Fruit fly (Drosophila melanogaster) whole organism, embryonic: Measurements from ENCODE around the gene CG3448.

ENCODE experiments used
- Abd-B ChIP-seq: fragments of 200-800 bp; sonication (Bioruptor generic); optimal IDR thresholded peaks from 2 replicates; lab custom pipeline; 2018; ENCODE audit warnings: missing biosample characterization, mild to moderate bottlenecking, missing genetic modification characterization, moderate library complexity
- Ada2b ChIP-seq: fragments of 200-800 bp; sonication (Bioruptor generic); IDR thresholded peaks from 2 replicates; pipeline ENCODE4 v1.3.6; 2022; ENCODE audit warnings: missing biosample characterization, missing genetic modification characterization
- Bteb2 ChIP-seq: fragments of 200-800 bp; sonication (Bioruptor generic); optimal IDR thresholded peaks from 2 replicates; lab custom pipeline; 2016; ENCODE audit warnings: missing biosample characterization, missing genetic modification characterization
- CG10654 ChIP-seq: fragments of 200-800 bp; sonication (Bioruptor generic); optimal IDR thresholded peaks from 2 replicates; lab custom pipeline; 2016; ENCODE audit warnings: missing biosample characterization, missing genetic modification characterization
- CG11723 ChIP-seq: fragments of 200-800 bp; sonication (Bioruptor generic); optimal IDR thresholded peaks from 2 replicates; lab custom pipeline; 2017; ENCODE audit warnings: missing biosample characterization, mild to moderate bottlenecking, missing genetic modification characterization
- CG12659 ChIP-seq: fragments of 200-800 bp; sonication (Bioruptor generic); optimal IDR thresholded peaks from 3 replicates; lab custom pipeline; 2017; ENCODE audit warnings: mild to moderate bottlenecking, missing biosample characterization, missing genetic modification reagents, missing genetic modification characterization
- CG14667 ChIP-seq: fragments of 200-800 bp; sonication (Bioruptor generic); IDR thresholded peaks from 2 replicates; pipeline ENCODE4 v1.3.6; 2022; ENCODE audit warnings: missing biosample characterization, missing genetic modification characterization
- CG14860 ChIP-seq: fragments of 200-800 bp; sonication (Bioruptor generic); IDR thresholded peaks from 3 replicates; pipeline ENCODE4 v1.3.6; 2022; ENCODE audit warnings: missing biosample characterization, missing genetic modification characterization; ENCODE audit not compliant: partially characterized antibody
- CG15601 ChIP-seq: fragments of 200-800 bp; sonication (Bioruptor generic); optimal IDR thresholded peaks from 3 replicates; lab custom pipeline; 2019; ENCODE audit warnings: missing biosample characterization, mild to moderate bottlenecking, missing genetic modification characterization, moderate library complexity
- CG16815 ChIP-seq: fragments of 200-800 bp; sonication (Bioruptor generic); optimal IDR thresholded peaks from 3 replicates; lab custom pipeline; 2017; ENCODE audit warnings: missing biosample characterization, mild to moderate bottlenecking, missing genetic modification characterization
- CG18476 ChIP-seq: fragments of 200-800 bp; sonication (Bioruptor generic); optimal IDR thresholded peaks from 2 replicates; lab custom pipeline; 2016; ENCODE audit warnings: missing biosample characterization, mild to moderate bottlenecking, missing genetic modification characterization
- CG18764 ChIP-seq: fragments of 200-800 bp; sonication (Bioruptor generic); optimal IDR thresholded peaks from 3 replicates; lab custom pipeline; 2016; ENCODE audit warnings: missing biosample characterization, missing genetic modification characterization
- CG2678 ChIP-seq: fragments of 200-800 bp; sonication (Bioruptor generic); optimal IDR thresholded peaks from 3 replicates; lab custom pipeline; 2019; ENCODE audit warnings: missing biosample characterization, mild to moderate bottlenecking, missing genetic modification characterization, moderate library complexity
- CG3163 ChIP-seq: fragments of 200-800 bp; sonication (Bioruptor generic); optimal IDR thresholded peaks from 3 replicates; lab custom pipeline; 2016; ENCODE audit warnings: missing biosample characterization, missing genetic modification characterization
- CG3407 ChIP-seq: fragments of 200-800 bp; sonication (Bioruptor generic); optimal IDR thresholded peaks from 2 replicates; lab custom pipeline; 2018; ENCODE audit warnings: missing biosample characterization, mild to moderate bottlenecking, missing genetic modification characterization
- CG3726 ChIP-seq: fragments of 200-800 bp; sonication (Bioruptor generic); IDR thresholded peaks from 3 replicates; pipeline ENCODE4, ENCODE4 v1.3.6; 2022; ENCODE audit warnings: missing biosample characterization, missing genetic modification characterization
- CG9797 ChIP-seq: fragments of 200-800 bp; sonication (Bioruptor generic); optimal IDR thresholded peaks from 3 replicates; lab custom pipeline; 2018; ENCODE audit warnings: missing biosample characterization, mild to moderate bottlenecking, missing genetic modification characterization
- Doc2 ChIP-seq: fragments of 200-800 bp; sonication (Bioruptor generic); IDR thresholded peaks from 2 replicates; pipeline ENCODE4 v1.3.6; 2022; ENCODE audit warnings: missing biosample characterization, missing genetic modification characterization
- E2f2 ChIP-seq: fragments of 200-800 bp; sonication (Bioruptor generic); IDR thresholded peaks from 2 replicates; pipeline ENCODE4 v1.3.6; 2022; ENCODE audit warnings: missing biosample characterization, missing genetic modification characterization
- HHEX ChIP-seq: fragments of 200-800 bp; sonication (Bioruptor generic); optimal IDR thresholded peaks from 3 replicates; lab custom pipeline; 2017; ENCODE audit warnings: missing biosample characterization, mild to moderate bottlenecking, missing genetic modification characterization, missing genetic modification reagents
- HLH4C ChIP-seq: fragments of 200-800 bp; sonication (Bioruptor generic); IDR thresholded peaks from 3 replicates; pipeline ENCODE4 v1.3.6; 2022; ENCODE audit warnings: missing biosample characterization, missing genetic modification characterization; ENCODE audit not compliant: partially characterized antibody
- Hmx ChIP-seq: fragments of 200-800 bp; sonication (Bioruptor generic); optimal IDR thresholded peaks from 2 replicates; lab custom pipeline; 2016; ENCODE audit warnings: missing biosample characterization, missing genetic modification characterization
- Jarid2 ChIP-seq: fragments of 200-800 bp; sonication (Bioruptor generic); optimal IDR thresholded peaks from 3 replicates; lab custom pipeline; 2017; ENCODE audit warnings: mild to moderate bottlenecking, missing biosample characterization, missing genetic modification reagents, missing genetic modification characterization
- Lpt ChIP-seq: fragments of >200 bp; optimal IDR thresholded peaks from 2 replicates; lab custom pipeline; 2018; ENCODE audit warnings: missing biosample characterization, missing genetic modification characterization
- Med ChIP-seq: fragments of 200-800 bp; sonication (Bioruptor generic); peaks from one replicate; lab custom pipeline; 2016; ENCODE audit warnings: missing biosample characterization, missing genetic modification characterization, mild to moderate bottlenecking, inconsistent platforms, moderate library complexity
- Pdp1 ChIP-seq, 2 experiments: fragments of 200-800 bp; sonication (Bioruptor generic); optimal IDR thresholded peaks; 3 replicates each; lab custom pipeline; 2016; ENCODE audit warnings: missing biosample characterization in 2 of 2, missing genetic modification characterization in 2 of 2, mild to moderate bottlenecking in 1 of 2, moderate library complexity in 1 of 2
- Sry-δ ChIP-seq: fragments of 200-800 bp; sonication (Bioruptor generic); optimal IDR thresholded peaks from 2 replicates; lab custom pipeline; 2016; ENCODE audit warnings: missing biosample characterization, missing genetic modification characterization
- ac ChIP-seq: fragments of 200-800 bp; sonication (Bioruptor generic); optimal IDR thresholded peaks from 3 replicates; lab custom pipeline; 2017; ENCODE audit warnings: missing biosample characterization, mild to moderate bottlenecking, missing genetic modification characterization
- bigmax ChIP-seq: fragments of 200-800 bp; sonication (Bioruptor generic); optimal IDR thresholded peaks from 2 replicates; lab custom pipeline; 2018; ENCODE audit warnings: missing biosample characterization, mild to moderate bottlenecking, missing genetic modification characterization
- cwo ChIP-seq: fragments of 200-800 bp; sonication (Bioruptor generic); optimal IDR thresholded peaks from 3 replicates; lab custom pipeline; 2017; ENCODE audit warnings: missing biosample characterization, missing genetic modification characterization, mild to moderate bottlenecking, moderate library complexity, missing genetic modification reagents
- dpn ChIP-seq, 2 experiments: fragments of 200-800 bp; sonication (Bioruptor generic); optimal IDR thresholded peaks; 3 replicates each; lab custom pipeline; 2016; ENCODE audit warnings: missing biosample characterization in 2 of 2, missing genetic modification characterization in 2 of 2
- eyg ChIP-seq: fragments of 200-800 bp; sonication (Bioruptor generic); optimal IDR thresholded peaks from 3 replicates; lab custom pipeline; 2016; ENCODE audit warnings: missing biosample characterization, missing genetic modification characterization
- fd102C ChIP-seq: fragments of 200-800 bp; sonication (Bioruptor generic); optimal IDR thresholded peaks from 2 replicates; lab custom pipeline; 2018; ENCODE audit warnings: missing biosample characterization, mild to moderate bottlenecking, missing genetic modification characterization, moderate library complexity
- fd64A ChIP-seq: fragments of 200-800 bp; sonication (Bioruptor generic); optimal IDR thresholded peaks from 3 replicates; lab custom pipeline; 2018; ENCODE audit warnings: missing biosample characterization, mild to moderate bottlenecking, missing genetic modification characterization
- lbe ChIP-seq: fragments of 200-800 bp; sonication (Bioruptor generic); optimal IDR thresholded peaks from 2 replicates; lab custom pipeline; 2016; ENCODE audit warnings: missing biosample characterization, mild to moderate bottlenecking, missing genetic modification characterization
- nerfin-1 ChIP-seq: fragments of 200-800 bp; sonication (Bioruptor generic); optimal IDR thresholded peaks from 3 replicates; lab custom pipeline; 2019; ENCODE audit warnings: missing biosample characterization, mild to moderate bottlenecking, missing genetic modification characterization, moderate library complexity
- nmo ChIP-seq: fragments of 200-800 bp; sonication (Bioruptor generic); optimal IDR thresholded peaks from 2 replicates; lab custom pipeline; 2018; ENCODE audit warnings: missing biosample characterization, mild to moderate bottlenecking, missing genetic modification characterization, moderate library complexity
- nom ChIP-seq: fragments of 200-800 bp; sonication (Bioruptor generic); optimal IDR thresholded peaks from 2 replicates; lab custom pipeline; 2017; ENCODE audit warnings: missing biosample characterization, missing genetic modification characterization, mild to moderate bottlenecking, moderate library complexity, missing genetic modification reagents
- peb ChIP-seq: fragments of 200-800 bp; sonication (Bioruptor generic); IDR thresholded peaks from 2 replicates; pipeline ENCODE4 v1.3.6; 2022; ENCODE audit warnings: missing biosample characterization, missing genetic modification characterization
- unc-4 ChIP-seq: fragments of 200-800 bp; sonication (Bioruptor generic); IDR thresholded peaks from 2 replicates; pipeline ENCODE4 v1.3.6; 2022; ENCODE audit warnings: missing biosample characterization, missing genetic modification characterization; ENCODE audit not compliant: partially characterized antibody
- unpg ChIP-seq: fragments of 200-800 bp; sonication (Bioruptor generic); optimal IDR thresholded peaks from 3 replicates; lab custom pipeline; 2018; ENCODE audit warnings: missing biosample characterization, mild to moderate bottlenecking, missing genetic modification characterization, moderate library complexity

CG3448 gene

dm6 chr3L:9424528-9424911 is 26.9 kb downstream of the CG3448 start (continued):
- TF ChIP-seq Ada2b (GFP tag; lab: Robert Waterston, UW) (peak; percentile 20; the same call in 1 of the 2 replicates), Jarid2 (GFP tag; lab: Kevin White, UChicago) (no peak), ac (GFP tag; lab: Kevin White, UChicago) (no peak), Abd-B (GFP tag; lab: Kevin White, UChicago) (no peak), CG3407 (GFP tag; lab: Kevin White, UChicago) (no peak), Doc2 (GFP tag; lab: Robert Waterston, UW) (no peak), Hmx (GFP tag; lab: Kevin White, UChicago) (peak; percentile 1), cwo (GFP tag; lab: Kevin White, UChicago) (peak; percentile 15), CG10654 (GFP tag; lab: Kevin White, UChicago) (no peak), nom (GFP tag; lab: Kevin White, UChicago) (peak; percentile 6), CG15601 (tag; lab: Kevin White, UChicago) (peak; percentile 39), unpg (GFP tag; lab: Kevin White, UChicago) (peak; percentile 65), HLH4C (no peak), peb (GFP tag; lab: Robert Waterston, UW) (no peak), E2f2 (GFP tag; lab: Robert Waterston, UW) (peak; percentile 23; the same call in 1 of the 2 replicates), Sry-δ (GFP tag; lab: Kevin White, UChicago) (no peak), CG12659 (peak; percentile 6), CG9797 (GFP tag; lab: Kevin White, UChicago) (no peak), fd102C (GFP tag; lab: Kevin White, UChicago) (no peak), Bteb2 (GFP tag; lab: Kevin White, UChicago) (no peak), CG14860 (GFP tag; lab: Robert Waterston, UW) (no peak), Pdp1 (GFP tag; optimal IDR thresholded peaks at IDR 0.05; lab: Kevin White, UChicago) (no peak), CG2678 (tag; lab: Kevin White, UChicago) (peak; percentile 53), CG3163 (no peak), fd64A (GFP tag; lab: Kevin White, UChicago) (no peak), Lpt (GFP tag; lab: Kevin White, UChicago) (no peak), HHEX (GFP tag; lab: Kevin White, UChicago) (peak; percentile 57), CG16815 (GFP tag; lab: Kevin White, UChicago) (no peak), nmo (GFP tag; lab: Kevin White, UChicago) (peak; percentile 1), CG3726 (GFP tag; lab: Robert Waterston, UW) (no peak), eyg (GFP tag; lab: Kevin White, UChicago) (no peak), nerfin-1 (peak; percentile 27), Med (GFP tag; lab: Kevin White, UChicago) (peak; percentile 62), dpn (GFP tag; optimal IDR thresholded peaks at IDR 0.05; lab: Kevin White, UChicago) (no peak), CG18476 (GFP tag; lab: Kevin White, UChicago) (peak; percentile 41), bigmax (GFP tag; lab: Kevin White, UChicago) (no peak), CG14667 (no peak), CG11723 (GFP tag; lab: Kevin White, UChicago) (peak; percentile 2), unc-4 (GFP tag; lab: Robert Waterston, UW) (no peak), lbe (GFP tag; lab: Kevin White, UChicago) (peak; percentile 59), CG18764 (GFP tag; lab: Kevin White, UChicago) (no peak)
